Fruit fly (Drosophila melanogaster) whole organism, embryonic: ENCODE measurements around the gene CG6409.

Experiments
- Asciz ChIP-seq: fragments of 200-800 bp; sonication (Bioruptor generic); optimal IDR thresholded peaks from 2 replicates; lab custom pipeline; 2017; ENCODE audit warnings: missing biosample characterization, mild to moderate bottlenecking, missing genetic modification characterization, missing genetic modification reagents
- Bdp1 ChIP-seq: fragments of 200-800 bp; sonication (Bioruptor generic); optimal IDR thresholded peaks from 3 replicates; lab custom pipeline; 2016; ENCODE audit warnings: missing biosample characterization, missing genetic modification characterization
- Blimp-1 ChIP-seq: fragments of 200-800 bp; sonication (Bioruptor generic); optimal IDR thresholded peaks from 3 replicates; lab custom pipeline; 2018; ENCODE audit warnings: missing biosample characterization, missing genetic modification characterization, mild to moderate bottlenecking, moderate library complexity, missing genetic modification reagents
- CG10565 ChIP-seq: fragments of 200-800 bp; sonication (Bioruptor generic); optimal IDR thresholded peaks from 3 replicates; lab custom pipeline; 2016; ENCODE audit warnings: missing biosample characterization, mild to moderate bottlenecking, missing genetic modification characterization
- CG11398 ChIP-seq: fragments of 200-800 bp; sonication (Bioruptor generic); optimal IDR thresholded peaks from 2 replicates; lab custom pipeline; 2016; ENCODE audit warnings: missing biosample characterization, missing genetic modification characterization
- CG11696 ChIP-seq: fragments of 200-800 bp; sonication (Bioruptor generic); IDR thresholded peaks from 2 replicates; pipeline ENCODE4 v1.3.6; 2022; ENCODE audit warnings: missing biosample characterization, missing genetic modification characterization
- CG12219 ChIP-seq: fragments of 200-800 bp; sonication (Bioruptor generic); optimal IDR thresholded peaks from 3 replicates; lab custom pipeline; 2018; ENCODE audit warnings: missing biosample characterization, mild to moderate bottlenecking, missing genetic modification characterization
- CG12299 ChIP-seq: fragments of 200-800 bp; sonication (Bioruptor generic); optimal IDR thresholded peaks from 2 replicates; lab custom pipeline; 2018; ENCODE audit warnings: missing biosample characterization, mild to moderate bottlenecking, missing genetic modification characterization
- CG14710 ChIP-seq: fragments of 200-800 bp; sonication (Bioruptor generic); optimal IDR thresholded peaks from 3 replicates; lab custom pipeline; 2019; ENCODE audit warnings: missing biosample characterization, mild to moderate bottlenecking, missing genetic modification characterization, moderate library complexity
- CG1529 ChIP-seq: fragments of 200-800 bp; sonication (Bioruptor generic); optimal IDR thresholded peaks from 3 replicates; lab custom pipeline; 2018; ENCODE audit warnings: missing biosample characterization, missing genetic modification characterization
- CG1603 ChIP-seq: fragments of 200-800 bp; sonication (Bioruptor generic); optimal IDR thresholded peaks from 2 replicates; lab custom pipeline; 2019; ENCODE audit warnings: missing biosample characterization, mild to moderate bottlenecking, missing genetic modification characterization, moderate library complexity
- CG16815 ChIP-seq: fragments of 200-800 bp; sonication (Bioruptor generic); optimal IDR thresholded peaks from 3 replicates; lab custom pipeline; 2017; ENCODE audit warnings: missing biosample characterization, mild to moderate bottlenecking, missing genetic modification characterization
- CG17328 ChIP-seq: fragments of 200-800 bp; sonication (Bioruptor generic); IDR thresholded peaks from 2 replicates; pipeline ENCODE4 v1.3.6; 2022; ENCODE audit warnings: missing biosample characterization, missing genetic modification characterization
- CG17361 ChIP-seq: fragments of 200-800 bp; sonication (Bioruptor generic); IDR thresholded peaks from 3 replicates; pipeline ENCODE4 v1.3.6; 2022; ENCODE audit warnings: missing biosample characterization, missing genetic modification characterization
- CG1832 ChIP-seq: fragments of 200-800 bp; sonication (Bioruptor generic); optimal IDR thresholded peaks from 2 replicates; lab custom pipeline; 2017; ENCODE audit warnings: missing biosample characterization, mild to moderate bottlenecking, missing genetic modification characterization, inconsistent platforms
- CG18764 ChIP-seq: fragments of 200-800 bp; sonication (Bioruptor generic); optimal IDR thresholded peaks from 3 replicates; lab custom pipeline; 2016; ENCODE audit warnings: missing biosample characterization, missing genetic modification characterization
- CG2199 ChIP-seq: fragments of 200-800 bp; sonication (Bioruptor generic); IDR thresholded peaks from 3 replicates; pipeline ENCODE4 v1.3.6; 2022; ENCODE audit warnings: missing biosample characterization, missing genetic modification characterization
- CG32532 ChIP-seq: fragments of 200-800 bp; sonication (Bioruptor generic); IDR thresholded peaks from 2 replicates; pipeline ENCODE4 v1.3.6; 2022; ENCODE audit warnings: missing biosample characterization, missing genetic modification characterization
- CG3847 ChIP-seq: fragments of 200-800 bp; sonication (Bioruptor generic); IDR thresholded peaks from 2 replicates; pipeline ENCODE4 v1.3.6; 2022; ENCODE audit warnings: missing biosample characterization, missing genetic modification characterization
- CG4707 ChIP-seq: fragments of 200-800 bp; sonication (Bioruptor generic); optimal IDR thresholded peaks from 2 replicates; lab custom pipeline; 2018; ENCODE audit warnings: missing biosample characterization, mild to moderate bottlenecking, missing genetic modification characterization, moderate library complexity
- CG4820 ChIP-seq: fragments of 200-800 bp; sonication (Bioruptor generic); optimal IDR thresholded peaks from 3 replicates; lab custom pipeline; 2016; ENCODE audit warnings: missing biosample characterization, missing genetic modification characterization
- CG6813 ChIP-seq: fragments of 200-800 bp; sonication (Bioruptor generic); optimal IDR thresholded peaks from 2 replicates; lab custom pipeline; 2017; ENCODE audit warnings: missing biosample characterization, missing genetic modification characterization, mild to moderate bottlenecking, moderate library complexity, missing genetic modification reagents
- CG7786 ChIP-seq: fragments of 200-800 bp; sonication (Bioruptor generic); optimal IDR thresholded peaks from 2 replicates; lab custom pipeline; 2016; ENCODE audit warnings: missing biosample characterization, missing genetic modification characterization
- CG7987 ChIP-seq: fragments of 200-800 bp; sonication (Bioruptor generic); optimal IDR thresholded peaks from 2 replicates; lab custom pipeline; 2018; ENCODE audit warnings: missing biosample characterization, mild to moderate bottlenecking, missing genetic modification characterization, moderate library complexity
- CHES-1-like ChIP-seq: fragments of 200-800 bp; sonication (Bioruptor generic); optimal IDR thresholded peaks from 2 replicates; lab custom pipeline; 2016; ENCODE audit warnings: missing biosample characterization, missing genetic modification characterization
- Dll ChIP-seq: fragments of 200-800 bp; sonication (Bioruptor generic); IDR thresholded peaks from 4 replicates; pipeline ENCODE4 v1.3.6; 2022; ENCODE audit warnings: missing biosample characterization, missing genetic modification characterization; ENCODE audit not compliant: partially characterized antibody
- Ets65A ChIP-seq: fragments of 200-800 bp; sonication (Bioruptor generic); peaks from one replicate; lab custom pipeline; 2016; ENCODE audit warnings: missing biosample characterization, missing genetic modification characterization
- Ets97D ChIP-seq: fragments of 200-800 bp; sonication (Bioruptor generic); optimal IDR thresholded peaks from 3 replicates; lab custom pipeline; 2016; ENCODE audit warnings: missing biosample characterization, missing genetic modification characterization
- Hr39 ChIP-seq: fragments of >200 bp; optimal IDR thresholded peaks from 2 replicates; lab custom pipeline; 2017
- Oli ChIP-seq: fragments of 200-800 bp; sonication (Bioruptor generic); optimal IDR thresholded peaks from 2 replicates; lab custom pipeline; 2018; ENCODE audit warnings: missing biosample characterization, mild to moderate bottlenecking, missing genetic modification characterization, moderate library complexity
- Spps ChIP-seq: fragments of 200-800 bp; sonication (Bioruptor generic); optimal IDR thresholded peaks from 2 replicates; lab custom pipeline; 2018; ENCODE audit warnings: missing biosample characterization, mild to moderate bottlenecking, missing genetic modification characterization
- Xrp1 ChIP-seq: fragments of 200-800 bp; sonication (Bioruptor generic); IDR thresholded peaks from 2 replicates; pipeline ENCODE4 v1.3.6; 2022; ENCODE audit warnings: missing biosample characterization, missing genetic modification characterization
- ac ChIP-seq: fragments of 200-800 bp; sonication (Bioruptor generic); optimal IDR thresholded peaks from 3 replicates; lab custom pipeline; 2017; ENCODE audit warnings: missing biosample characterization, mild to moderate bottlenecking, missing genetic modification characterization
- amos ChIP-seq: fragments of 200-800 bp; sonication (Bioruptor generic); IDR thresholded peaks from 2 replicates; pipeline ENCODE4 v1.3.6; 2022; ENCODE audit warnings: missing biosample characterization, missing genetic modification characterization; ENCODE audit not compliant: partially characterized antibody
- bowl ChIP-seq: fragments of 200-800 bp; sonication (Bioruptor generic); IDR thresholded peaks from 2 replicates; pipeline ENCODE4 v1.3.6; 2022; ENCODE audit warnings: missing biosample characterization, missing genetic modification characterization
- cato ChIP-seq: fragments of 200-800 bp; sonication (Bioruptor generic); optimal IDR thresholded peaks from 2 replicates; lab custom pipeline; 2016; ENCODE audit warnings: missing biosample characterization, missing genetic modification characterization, borderline replicate concordance
- cg ChIP-seq: fragments of 200-800 bp; sonication (Bioruptor generic); optimal IDR thresholded peaks from 3 replicates; lab custom pipeline; 2019; ENCODE audit warnings: missing biosample characterization, mild to moderate bottlenecking, missing genetic modification characterization, moderate library complexity
- ewg ChIP-seq: fragments of 200-800 bp; sonication (Bioruptor generic); optimal IDR thresholded peaks from 3 replicates; lab custom pipeline; 2017; ENCODE audit warnings: mild to moderate bottlenecking, missing biosample characterization, missing genetic modification reagents, missing genetic modification characterization
- eyg ChIP-seq: fragments of 200-800 bp; sonication (Bioruptor generic); optimal IDR thresholded peaks from 3 replicates; lab custom pipeline; 2016; ENCODE audit warnings: missing biosample characterization, missing genetic modification characterization
- gem ChIP-seq: fragments of 200-800 bp; sonication (Bioruptor generic); optimal IDR thresholded peaks from 2 replicates; lab custom pipeline; 2019; ENCODE audit warnings: missing biosample characterization, mild to moderate bottlenecking, missing genetic modification characterization, moderate library complexity
- kay ChIP-seq: fragments of 200-800 bp; sonication (Bioruptor generic); optimal IDR thresholded peaks from 2 replicates; lab custom pipeline; 2016; ENCODE audit warnings: missing biosample characterization, missing genetic modification characterization
- lmd ChIP-seq: fragments of 200-800 bp; sonication (Bioruptor generic); IDR thresholded peaks from 2 replicates; pipeline ENCODE4 v1.3.6; 2022; ENCODE audit warnings: missing biosample characterization, missing genetic modification characterization
- pb ChIP-seq: fragments of 200-800 bp; sonication (Bioruptor generic); optimal IDR thresholded peaks from 3 replicates; lab custom pipeline; 2016; ENCODE audit warnings: missing biosample characterization, missing genetic modification characterization
- peb ChIP-seq: fragments of 200-800 bp; sonication (Bioruptor generic); IDR thresholded peaks from 2 replicates; pipeline ENCODE4 v1.3.6; 2022; ENCODE audit warnings: missing biosample characterization, missing genetic modification characterization
- pum ChIP-seq: fragments of 200-800 bp; sonication (Bioruptor generic); optimal IDR thresholded peaks from 2 replicates; lab custom pipeline; 2016; ENCODE audit warnings: missing biosample characterization, missing genetic modification characterization
- row ChIP-seq: fragments of 200-800 bp; sonication (Bioruptor generic); IDR thresholded peaks from 3 replicates; pipeline ENCODE4 v1.3.6; 2022; ENCODE audit warnings: missing biosample characterization, missing genetic modification characterization
- slbo ChIP-seq: fragments of 200-800 bp; sonication (Bioruptor generic); IDR thresholded peaks from 2 replicates; pipeline ENCODE4 v1.3.6; 2022; ENCODE audit warnings: missing biosample characterization, missing genetic modification characterization
- ttk ChIP-seq: fragments of 200-800 bp; sonication (Bioruptor generic); IDR thresholded peaks from 2 replicates; pipeline ENCODE4 v2.1.2; 2022; ENCODE audit warnings: missing biosample characterization, missing genetic modification characterization
- twi ChIP-seq: fragments of 200-800 bp; optimal IDR thresholded peaks from 2 replicates; lab custom pipeline; 2019; ENCODE audit warnings: missing biosample characterization, mild to moderate bottlenecking, missing genetic modification characterization, moderate library complexity

Gene CG6409

dm6 chr3L:10844548-10845530, 37.3 kb downstream of the CG6409 start (continued):
- peak; percentile 92 for TF ChIP-seq Ets65A
- no peak for TF ChIP-seq Bdp1 (GFP tag; lab: Kevin White, UChicago)
- no peak for TF ChIP-seq slbo (GFP tag; lab: Robert Waterston, UW)
- TF ChIP-seq kay (GFP tag; lab: Kevin White, UChicago): no peak
- TF ChIP-seq CG12299 (tag; lab: Kevin White, UChicago): peak; percentile 2
- TF ChIP-seq CG12219 (GFP tag; lab: Kevin White, UChicago): peak; percentile 13
- TF ChIP-seq eyg (GFP tag; lab: Kevin White, UChicago): no peak
- TF ChIP-seq CG7987 (GFP tag; lab: Kevin White, UChicago): no peak
- peak; percentile 35 for TF ChIP-seq CG7786 (GFP tag; lab: Kevin White, UChicago)
- TF ChIP-seq CG11398 (GFP tag; lab: Kevin White, UChicago): peak; percentile 22
- TF ChIP-seq Spps (tag; lab: Kevin White, UChicago): no peak
- TF ChIP-seq Dll: no peak
- TF ChIP-seq cg: no peak
- TF ChIP-seq CG4707 (GFP tag; lab: Kevin White, UChicago): no peak
- TF ChIP-seq cato (GFP tag; lab: Kevin White, UChicago): no peak
- TF ChIP-seq Hr39 (lab: Kevin White, UChicago): no peak
- peak; percentile 90 for TF ChIP-seq CG14710
- TF ChIP-seq CHES-1-like: no peak
- peak; percentile 41 for TF ChIP-seq Asciz
- TF ChIP-seq CG4820 (GFP tag; lab: Kevin White, UChicago): peak; percentile 28
- peak; percentile 12 for TF ChIP-seq CG1529 (GFP tag; lab: Kevin White, UChicago)
- no peak for TF ChIP-seq ttk (GFP tag; lab: Robert Waterston, UW)
- peak; percentile 80; the same call in 1 of the 3 replicates for TF ChIP-seq CG2199 (GFP tag; lab: Robert Waterston, UW)
- TF ChIP-seq amos (GFP tag; lab: Robert Waterston, UW): no peak
- TF ChIP-seq row: peak; percentile 60
- no peak; the same call in none of the 2 replicates for TF ChIP-seq lmd (GFP tag; lab: Robert Waterston, UW)
- TF ChIP-seq ac: no peak
- TF ChIP-seq twi (tag; lab: Kevin White, UChicago): peak; percentile 20
- peak; percentile 63 for TF ChIP-seq CG1603 (tag; lab: Kevin White, UChicago)
- peak; percentile 32; the same call in 1 of the 2 replicates for TF ChIP-seq CG17328 (GFP tag; lab: Robert Waterston, UW)
- TF ChIP-seq CG1832 (GFP tag; lab: Kevin White, UChicago): no peak
- no peak for TF ChIP-seq Ets97D (GFP tag; lab: Kevin White, UChicago)
- no peak for TF ChIP-seq CG6813 (GFP tag; lab: Kevin White, UChicago)
- TF ChIP-seq Xrp1: peak; percentile 35; the same call in 1 of the 2 replicates
- no peak for TF ChIP-seq CG18764 (GFP tag; lab: Kevin White, UChicago)
- peak; percentile 30 for TF ChIP-seq ewg (GFP tag; lab: Kevin White, UChicago)
- peak; percentile 64 for TF ChIP-seq Oli
- peak; percentile 71 for TF ChIP-seq gem (tag; lab: Kevin White, UChicago)
- TF ChIP-seq CG16815 (GFP tag; lab: Kevin White, UChicago): peak; percentile 32
- TF ChIP-seq CG32532 (GFP tag; lab: Robert Waterston, UW): no peak
- no peak for TF ChIP-seq peb (GFP tag; lab: Robert Waterston, UW)
- TF ChIP-seq pum: peak; percentile 42
- TF ChIP-seq CG3847 (GFP tag; lab: Robert Waterston, UW): no peak
- peak; percentile 82 for TF ChIP-seq CG17361 (GFP tag; lab: Robert Waterston, UW)
- TF ChIP-seq CG11696 (GFP tag; lab: Robert Waterston, UW): no peak
- no peak for TF ChIP-seq bowl (GFP tag; lab: Robert Waterston, UW)
- no peak for TF ChIP-seq CG10565 (GFP tag; lab: Kevin White, UChicago)
- TF ChIP-seq pb (GFP tag; lab: Kevin White, UChicago): peak; percentile 24
- TF ChIP-seq Blimp-1 (GFP tag; lab: Kevin White, UChicago): peak; percentile 56
